Fruit fly (Drosophila melanogaster) whole organism, wandering third instar larva: ENCODE results near the gene IFT57.

Source experiments
- Abd-B ChIP-seq: fragments of >200 bp; optimal IDR thresholded peaks from 2 replicates; lab custom pipeline; 2017; ENCODE audit warnings: missing biosample characterization, missing genetic modification characterization
- CG32264 ChIP-seq: fragments of 200-800 bp; sonication (Bioruptor generic); optimal IDR thresholded peaks from 2 replicates; lab custom pipeline; 2016; ENCODE audit warnings: missing biosample characterization, missing genetic modification characterization
- CG9705 ChIP-seq: fragments of 200-800 bp; sonication (Bioruptor generic); optimal IDR thresholded peaks from 2 replicates; lab custom pipeline; 2018; ENCODE audit warnings: missing biosample characterization, mild to moderate bottlenecking, missing genetic modification characterization
- CrebA ChIP-seq: fragments of 200-800 bp; sonication (Bioruptor generic); optimal IDR thresholded peaks from 2 replicates; lab custom pipeline; 2016; ENCODE audit warnings: missing biosample characterization, mild to moderate bottlenecking, missing genetic modification characterization, borderline replicate concordance
- Dfd ChIP-seq: fragments of >200 bp; optimal IDR thresholded peaks from 2 replicates; lab custom pipeline; 2017; ENCODE audit warnings: missing biosample characterization, missing genetic modification characterization
- Dif ChIP-seq: fragments of 200-275, 200-300 bp; sonication (Bioruptor generic); optimal IDR thresholded peaks from 2 replicates; lab custom pipeline; 2018; ENCODE audit warnings: missing biosample characterization, missing genetic modification characterization; ENCODE audit not compliant: partially characterized antibody
- GATAd ChIP-seq: sonication (Bioruptor generic); optimal IDR thresholded peaks from 2 replicates; lab custom pipeline; 2016; ENCODE audit warnings: missing biosample characterization, missing genetic modification characterization
- HLH106 ChIP-seq: fragments of 200-800 bp; optimal IDR thresholded peaks from 3 replicates; lab custom pipeline; 2019; ENCODE audit warnings: missing biosample characterization, mild to moderate bottlenecking, missing genetic modification characterization, moderate library complexity
- Hnf4 ChIP-seq: fragments of 200-800 bp; sonication (Bioruptor generic); optimal IDR thresholded peaks from 2 replicates; lab custom pipeline; 2016; ENCODE audit warnings: missing biosample characterization, mild to moderate bottlenecking, missing genetic modification characterization
- Hr78 ChIP-seq: fragments of >200 bp; optimal IDR thresholded peaks from 2 replicates; lab custom pipeline; 2017; ENCODE audit warnings: missing biosample characterization, missing genetic modification characterization
- Hr83 ChIP-seq: fragments of 200-300 bp; sonication (Bioruptor generic); optimal IDR thresholded peaks from 2 replicates; lab custom pipeline; 2016; ENCODE audit warnings: missing biosample characterization, mild to moderate bottlenecking, missing genetic modification characterization, moderate library complexity; ENCODE audit not compliant: poor library complexity, severe bottlenecking
- Jra ChIP-seq: sonication (Bioruptor generic); optimal IDR thresholded peaks from 2 replicates; lab custom pipeline; 2016; ENCODE audit warnings: missing biosample characterization, missing genetic modification characterization
- Mio ChIP-seq: sonication (Bioruptor generic); optimal IDR thresholded peaks from 2 replicates; lab custom pipeline; 2016; ENCODE audit warnings: missing biosample characterization, missing genetic modification characterization
- Myc ChIP-seq: fragments of >200 bp; optimal IDR thresholded peaks from 2 replicates; lab custom pipeline; 2017
- N ChIP-seq: fragments of >200 bp; optimal IDR thresholded peaks from 2 replicates; lab custom pipeline; 2018; ENCODE audit warnings: missing biosample characterization, missing external identifiers, missing genetic modification characterization
- OdsH ChIP-seq: fragments of 200-800 bp; sonication (Bioruptor generic); optimal IDR thresholded peaks from 2 replicates; lab custom pipeline; 2016; ENCODE audit warnings: missing biosample characterization, mild to moderate bottlenecking, missing genetic modification characterization
- Rel ChIP-seq, 2 experiments: fragments of 200-800 bp; sonication (Bioruptor generic) in 1 of 2; optimal IDR thresholded peaks; 2 replicates in 1 of 2; 3 replicates in 1 of 2; lab custom pipeline; 2016 to 2019; ENCODE audit warnings: mild to moderate bottlenecking in 2 of 2, missing biosample characterization in 2 of 2, missing genetic modification characterization in 2 of 2, moderate library complexity in 1 of 2
- Sp1 ChIP-seq: fragments of 200-800 bp; sonication (Bioruptor generic); optimal IDR thresholded peaks from 3 replicates; lab custom pipeline; 2019; ENCODE audit warnings: missing biosample characterization, mild to moderate bottlenecking, missing genetic modification characterization, moderate library complexity
- Vsx2 ChIP-seq: fragments of 200-300, 225-300 bp; sonication (Bioruptor generic); optimal IDR thresholded peaks from 2 replicates; lab custom pipeline; 2018; ENCODE audit warnings: missing biosample characterization, missing genetic modification characterization; ENCODE audit not compliant: partially characterized antibody
- br ChIP-seq: fragments of 200-800 bp; sonication (Bioruptor generic); optimal IDR thresholded peaks from 2 replicates; lab custom pipeline; 2016; ENCODE audit warnings: missing biosample characterization, missing genetic modification characterization
- brk ChIP-seq: fragments of 200-800 bp; sonication (Bioruptor generic); optimal IDR thresholded peaks from 2 replicates; lab custom pipeline; 2016; ENCODE audit warnings: missing biosample characterization, mild to moderate bottlenecking, missing genetic modification characterization
- dl ChIP-seq, 2 experiments: fragments of 175-275, 200-275 bp in 1 of 2; fragments of 200-275 bp in 1 of 2; sonication (Bioruptor generic); optimal IDR thresholded peaks; lab custom pipeline; 2018; ENCODE audit warnings: mild to moderate bottlenecking in 2 of 2, missing biosample characterization in 2 of 2, missing genetic modification characterization in 2 of 2, moderate library complexity in 2 of 2; ENCODE audit not compliant: partially characterized antibody in 2 of 2, insufficient read depth in 1 of 2
- dmrt93B ChIP-seq: fragments of 200-800 bp; sonication (Bioruptor generic); optimal IDR thresholded peaks from 2 replicates; lab custom pipeline; 2018; ENCODE audit warnings: missing biosample characterization, mild to moderate bottlenecking, missing genetic modification characterization
- dsf ChIP-seq: sonication (Bioruptor generic); optimal IDR thresholded peaks from 2 replicates; lab custom pipeline; 2016; ENCODE audit warnings: missing biosample characterization, missing genetic modification characterization, borderline replicate concordance
- ey ChIP-seq: fragments of 200-800 bp; sonication (Bioruptor generic); optimal IDR thresholded peaks from 2 replicates; lab custom pipeline; 2016; ENCODE audit warnings: missing biosample characterization, missing genetic modification characterization
- foxo ChIP-seq, 2 experiments: fragments of 200-800 bp; sonication (Bioruptor generic); optimal IDR thresholded peaks; 2 replicates in 1 of 2; 3 replicates in 1 of 2; lab custom pipeline; 2016 to 2017; ENCODE audit warnings: missing biosample characterization in 2 of 2, missing genetic modification characterization in 2 of 2
- fru ChIP-seq: fragments of 200-800 bp; sonication (Bioruptor generic); optimal IDR thresholded peaks from 3 replicates; lab custom pipeline; 2016; ENCODE audit warnings: missing biosample characterization, mild to moderate bottlenecking, missing genetic modification characterization
- h ChIP-seq: fragments of 200-800 bp; sonication (Bioruptor generic); optimal IDR thresholded peaks from 3 replicates; lab custom pipeline; 2016; ENCODE audit warnings: missing biosample characterization, mild to moderate bottlenecking, missing genetic modification characterization
- jim ChIP-seq: fragments of 175-275, 200-325 bp; sonication (Bioruptor generic); optimal IDR thresholded peaks from 2 replicates; lab custom pipeline; 2016; ENCODE audit warnings: missing biosample characterization, mild to moderate bottlenecking, missing genetic modification characterization
- lola ChIP-seq: fragments of >200 bp; optimal IDR thresholded peaks from 2 replicates; lab custom pipeline; 2017; ENCODE audit warnings: missing biosample characterization, missing genetic modification characterization
- pan ChIP-seq: fragments of >200 bp; optimal IDR thresholded peaks from 2 replicates; lab custom pipeline; 2017
- psq ChIP-seq: fragments of 200-800 bp; sonication (Bioruptor generic); optimal IDR thresholded peaks from 3 replicates; lab custom pipeline; 2017; ENCODE audit warnings: missing biosample characterization, mild to moderate bottlenecking, missing genetic modification characterization, moderate library complexity
- rgr ChIP-seq: fragments of 200-800 bp; sonication (Bioruptor generic); optimal IDR thresholded peaks from 3 replicates; lab custom pipeline; 2016; ENCODE audit warnings: missing biosample characterization, mild to moderate bottlenecking, missing genetic modification characterization
- sage ChIP-seq: fragments of 200-800 bp; sonication (Bioruptor generic); optimal IDR thresholded peaks from 2 replicates; lab custom pipeline; 2016; ENCODE audit warnings: missing biosample characterization, mild to moderate bottlenecking, missing genetic modification characterization
- sv ChIP-seq: fragments of 200-800 bp; sonication (Bioruptor generic); optimal IDR thresholded peaks from 3 replicates; lab custom pipeline; 2016; ENCODE audit warnings: missing biosample characterization, missing genetic modification characterization
- tai ChIP-seq: sonication (Bioruptor generic); optimal IDR thresholded peaks from 2 replicates; lab custom pipeline; 2016; ENCODE audit warnings: missing biosample characterization, missing genetic modification characterization
- usp ChIP-seq: fragments of >200 bp; optimal IDR thresholded peaks from 2 replicates; lab custom pipeline; 2017; ENCODE audit warnings: missing biosample characterization, missing genetic modification characterization
- woc ChIP-seq: sonication (Bioruptor generic); optimal IDR thresholded peaks from 2 replicates; lab custom pipeline; 2016; ENCODE audit warnings: missing biosample characterization, mild to moderate bottlenecking, missing genetic modification characterization

Gene IFT57

DNA sequence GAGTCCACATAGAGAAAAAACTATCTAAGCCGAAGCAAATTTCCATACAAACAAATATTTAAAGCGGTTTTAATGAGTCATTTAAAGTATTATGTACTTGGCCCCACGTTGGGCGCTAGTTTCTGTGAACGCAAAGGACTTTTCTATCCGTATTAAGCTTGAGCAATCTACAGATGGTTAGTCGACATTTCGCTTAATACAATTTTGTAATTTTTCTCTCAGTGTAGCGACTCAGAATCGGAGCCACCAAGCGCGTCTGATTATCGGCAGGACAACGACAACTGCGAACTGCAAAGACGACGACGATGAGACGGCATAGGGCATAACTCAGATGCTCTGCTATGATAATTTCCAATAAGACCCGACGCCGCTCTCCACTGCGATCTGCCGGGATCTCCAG is 31.8 kb downstream of the IFT57 start:
- TF ChIP-seq sv (GFP tag; lab: Kevin White, UChicago): no peak
- TF ChIP-seq tai (GFP tag; lab: Kevin White, UChicago): no peak
- peak; percentile 25 for TF ChIP-seq woc
- TF ChIP-seq Dfd: no peak
- TF ChIP-seq CrebA (GFP tag; lab: Kevin White, UChicago): no peak
- TF ChIP-seq Hr83 (GFP tag; lab: Kevin White, UChicago): no peak
- no peak for TF ChIP-seq dsf (GFP tag; lab: Kevin White, UChicago)
- peak; percentile 32 for TF ChIP-seq HLH106
- no peak for TF ChIP-seq dl (GFP tag; optimal IDR thresholded peaks at IDR 0.05; lab: Kevin White, UChicago; ENCODE audit: insufficient read depth in 1 of 2, partially characterized antibody in 2 of 2)
- peak; percentile 46 for TF ChIP-seq ey (GFP tag; lab: Kevin White, UChicago)
- TF ChIP-seq usp (GFP tag; lab: Kevin White, UChicago): no peak
- no peak for TF ChIP-seq GATAd
- TF ChIP-seq pan (lab: Kevin White, UChicago): no peak
- TF ChIP-seq Hnf4 (GFP tag; lab: Kevin White, UChicago): peak; percentile 8
- no peak for TF ChIP-seq brk (GFP tag; lab: Kevin White, UChicago)
- TF ChIP-seq CG9705 (GFP tag; lab: Kevin White, UChicago): no peak
- TF ChIP-seq Myc (lab: Kevin White, UChicago): no peak
- no peak for TF ChIP-seq Hr78 (GFP tag; lab: Kevin White, UChicago)
- no peak for TF ChIP-seq Vsx2 (GFP tag; lab: Kevin White, UChicago)
- TF ChIP-seq CG32264 (GFP tag; lab: Kevin White, UChicago): no peak
- no peak for TF ChIP-seq lola (GFP tag; lab: Kevin White, UChicago)
- TF ChIP-seq Sp1 (GFP tag; lab: Kevin White, UChicago): peak; percentile 1
- TF ChIP-seq OdsH (GFP tag; lab: Kevin White, UChicago): no peak
- TF ChIP-seq fru (GFP tag; lab: Kevin White, UChicago): peak; percentile 52
- peak; percentile 36 for TF ChIP-seq psq (GFP tag; lab: Kevin White, UChicago)
- no peak for TF ChIP-seq jim
- TF ChIP-seq Jra (GFP tag; lab: Kevin White, UChicago): no peak
- TF ChIP-seq foxo (GFP tag; optimal IDR thresholded peaks at IDR 0.05; lab: Kevin White, UChicago): peak in 1 of 2 experiments; percentile 33
- no peak for TF ChIP-seq N (GFP tag; lab: Kevin White, UChicago)
- no peak for TF ChIP-seq Dif
- no peak for TF ChIP-seq dmrt93B (GFP tag; lab: Kevin White, UChicago)
- peak; percentile 34 for TF ChIP-seq h (GFP tag; lab: Kevin White, UChicago)
- no peak for TF ChIP-seq Rel (GFP tag; optimal IDR thresholded peaks at IDR 0.05; lab: Kevin White, UChicago)
- TF ChIP-seq Rel (tag; optimal IDR thresholded peaks at IDR 0.05; lab: Kevin White, UChicago): no peak
- peak; percentile 25 for TF ChIP-seq br
- TF ChIP-seq sage (GFP tag; lab: Kevin White, UChicago): no peak
- TF ChIP-seq rgr: peak; percentile 21
- TF ChIP-seq Mio (GFP tag; lab: Kevin White, UChicago): no peak
- no peak for TF ChIP-seq Abd-B

DNA sequence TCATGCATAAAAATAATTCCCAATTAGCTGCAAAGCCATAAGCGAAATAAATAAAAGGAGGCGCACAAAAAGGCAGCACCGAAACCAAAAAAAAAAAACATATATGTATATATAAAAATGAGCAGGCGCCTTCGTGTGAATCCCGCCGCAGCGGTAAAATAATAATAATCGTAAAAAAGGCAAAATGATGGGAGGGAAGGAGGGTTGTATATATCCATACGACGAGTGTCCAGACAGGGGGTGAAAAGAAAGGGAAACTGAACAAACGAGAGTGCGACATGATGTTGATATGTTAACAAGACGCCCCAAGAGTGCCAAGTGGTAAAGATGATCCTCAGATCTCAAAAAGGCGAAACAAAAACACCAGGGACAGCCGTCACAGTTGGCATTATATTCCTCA is 34.0 kb downstream of the IFT57 start:
- TF ChIP-seq h (GFP tag; lab: Kevin White, UChicago) (no peak), Hnf4 (GFP tag; lab: Kevin White, UChicago) (no peak), N (GFP tag; lab: Kevin White, UChicago) (no peak), Rel (GFP tag; optimal IDR thresholded peaks at IDR 0.05; lab: Kevin White, UChicago) (no peak), Rel (tag; optimal IDR thresholded peaks at IDR 0.05; lab: Kevin White, UChicago) (peak; percentile 77), woc (no peak)

DNA sequence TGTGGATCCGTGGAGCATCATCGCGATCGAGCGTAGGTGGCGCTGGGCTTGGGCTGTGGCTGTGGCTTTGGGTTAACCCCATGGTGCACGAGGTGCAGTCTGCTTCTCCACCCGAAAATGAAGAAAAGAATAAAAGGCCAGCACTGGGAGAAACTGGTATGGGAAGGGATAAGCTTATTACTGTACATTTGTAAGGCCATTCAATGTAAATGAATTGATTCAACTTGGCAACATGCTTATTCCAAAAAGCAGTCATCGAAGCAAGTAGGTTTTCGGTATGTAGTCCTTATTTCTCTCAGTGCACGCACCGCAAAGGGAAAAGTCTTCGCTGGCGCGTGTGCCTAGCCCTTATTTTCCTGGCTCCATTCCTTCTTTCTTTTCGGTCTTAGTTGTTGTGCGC is 35.9 kb downstream of the IFT57 start:
- TF ChIP-seq fru (GFP tag; lab: Kevin White, UChicago) (peak; percentile 54), HLH106 (peak; percentile 50), Hnf4 (GFP tag; lab: Kevin White, UChicago) (peak; percentile 45), rgr (peak; percentile 47), woc (peak; percentile 28), dmrt93B (GFP tag; lab: Kevin White, UChicago) (peak; percentile 38), jim (no peak), psq (GFP tag; lab: Kevin White, UChicago) (peak; percentile 28), br (peak; percentile 43), pan (lab: Kevin White, UChicago) (no peak), Sp1 (GFP tag; lab: Kevin White, UChicago) (peak; percentile 50), OdsH (GFP tag; lab: Kevin White, UChicago) (peak; percentile 47), ey (GFP tag; lab: Kevin White, UChicago) (peak; percentile 64), foxo (GFP tag; optimal IDR thresholded peaks at IDR 0.05; lab: Kevin White, UChicago) (peak in 1 of 2 experiments; percentile 67), Jra (GFP tag; lab: Kevin White, UChicago) (no peak), Dfd (no peak), tai (GFP tag; lab: Kevin White, UChicago) (no peak), h (GFP tag; lab: Kevin White, UChicago) (peak; percentile 71)
